Worm (Caenorhabditis elegans) whole organism, late embryonic: ENCODE data around the gene gsy-1.

ENCODE experiments used
- F13H6.1 ChIP-seq: sonication (generic microtip); optimal IDR thresholded peaks from 2 replicates; lab custom pipeline; 2016; ENCODE audit warnings: missing genetic modification characterization, missing compliant biosample characterization
- K02D7.2 ChIP-seq: sonication (generic microtip); optimal IDR thresholded peaks from 2 replicates; lab custom pipeline; 2017; ENCODE audit warnings: mild to moderate bottlenecking, missing genetic modification characterization, missing compliant biosample characterization
- T23F11.4 ChIP-seq: fragments of 200-800 bp; sonication (Bioruptor generic); optimal IDR thresholded peaks from 2 replicates; lab custom pipeline; 2018; ENCODE audit warnings: mild to moderate bottlenecking, missing genetic modification characterization, missing compliant biosample characterization
- Y22D7AL.16 ChIP-seq: sonication (generic microtip); optimal IDR thresholded peaks from 2 replicates; lab custom pipeline; 2016; ENCODE audit warnings: missing genetic modification characterization, missing compliant biosample characterization
- ahr-1 ChIP-seq: sonication (generic microtip); optimal IDR thresholded peaks from 2 replicates; lab custom pipeline; 2016; ENCODE audit warnings: missing genetic modification characterization, missing compliant biosample characterization
- ceh-18 ChIP-seq: sonication (generic microtip); optimal IDR thresholded peaks from 2 replicates; lab custom pipeline; 2016; ENCODE audit warnings: missing genetic modification characterization, missing compliant biosample characterization
- ceh-2 ChIP-seq: sonication (generic microtip); optimal IDR thresholded peaks from 2 replicates; lab custom pipeline; 2016; ENCODE audit warnings: missing genotype, missing genetic modification characterization, missing compliant biosample characterization
- ceh-30 ChIP-seq: fragments of 150-350 bp; optimal IDR thresholded peaks from 2 replicates; lab custom pipeline; 2014; ENCODE audit warnings: missing biosample characterization, missing genetic modification characterization
- ceh-45 ChIP-seq: fragments of 200-800 bp; sonication (Bioruptor generic); IDR thresholded peaks from 2 replicates; pipeline ENCODE4 v1.3.6; 2022; ENCODE audit warnings: missing genetic modification reagents, missing genetic modification characterization, missing compliant biosample characterization
- ceh-6 ChIP-seq: fragments of 200-800 bp; sonication (Bioruptor generic); optimal IDR thresholded peaks from 2 replicates; lab custom pipeline; 2018; ENCODE audit warnings: mild to moderate bottlenecking, missing genetic modification characterization, missing compliant biosample characterization
- ceh-9 ChIP-seq: sonication (generic microtip); optimal IDR thresholded peaks from 2 replicates; lab custom pipeline; 2016; ENCODE audit warnings: mild to moderate bottlenecking, missing genetic modification characterization, inconsistent platforms, missing compliant biosample characterization
- dmd-4 ChIP-seq: sonication (generic microtip); optimal IDR thresholded peaks from 2 replicates; lab custom pipeline; 2016; ENCODE audit warnings: borderline replicate concordance, missing genetic modification characterization, missing compliant biosample characterization
- elt-2 ChIP-seq: sonication (generic microtip); optimal IDR thresholded peaks from 2 replicates; lab custom pipeline; 2016; ENCODE audit warnings: missing genetic modification reagents, missing genetic modification characterization, missing compliant biosample characterization
- eyg-1 ChIP-seq: sonication (generic microtip); optimal IDR thresholded peaks from 2 replicates; lab custom pipeline; 2016; ENCODE audit warnings: missing genotype, missing genetic modification characterization, missing compliant biosample characterization
- fax-1 ChIP-seq: sonication (generic microtip); optimal IDR thresholded peaks from 2 replicates; lab custom pipeline; 2016; ENCODE audit warnings: missing genotype, missing genetic modification characterization, missing compliant biosample characterization
- fkh-10 ChIP-seq: fragments of 150-350 bp; optimal IDR thresholded peaks from 2 replicates; lab custom pipeline; 2014; ENCODE audit warnings: missing biosample characterization, missing genetic modification reagents, missing genetic modification characterization
- gmeb-2 ChIP-seq: sonication (generic microtip); optimal IDR thresholded peaks from 2 replicates; lab custom pipeline; 2016; ENCODE audit warnings: missing genetic modification characterization, inconsistent platforms, missing compliant biosample characterization
- hlh-15 ChIP-seq: sonication (generic microtip); optimal IDR thresholded peaks from 2 replicates; lab custom pipeline; 2016; ENCODE audit warnings: missing genetic modification characterization, missing compliant biosample characterization
- hlh-30 ChIP-seq: sonication (generic microtip); optimal IDR thresholded peaks from 2 replicates; lab custom pipeline; 2017; ENCODE audit warnings: antibody characterized with exemption, missing genetic modification characterization, missing compliant biosample characterization; ENCODE audit not compliant: insufficient read depth
- hlh-8 ChIP-seq: sonication (generic microtip); optimal IDR thresholded peaks from 2 replicates; lab custom pipeline; 2016; ENCODE audit warnings: missing genotype, missing genetic modification characterization, missing compliant biosample characterization
- lin-11 ChIP-seq: fragments of 200-800 bp; sonication (Bioruptor generic); optimal IDR thresholded peaks from 2 replicates; lab custom pipeline; 2018; ENCODE audit warnings: mild to moderate bottlenecking, missing genetic modification characterization, missing compliant biosample characterization
- mec-3 ChIP-seq: sonication (generic microtip); optimal IDR thresholded peaks from 2 replicates; lab custom pipeline; 2016; ENCODE audit warnings: borderline replicate concordance, missing genetic modification characterization, missing compliant biosample characterization
- nfya-1 ChIP-seq: sonication (generic microtip); optimal IDR thresholded peaks from 2 replicates; lab custom pipeline; 2017; ENCODE audit warnings: missing genetic modification characterization, mild to moderate bottlenecking, missing compliant biosample characterization, antibody characterized with exemption, moderate library complexity
- nhr-11 ChIP-seq: fragments of 150-350 bp; optimal IDR thresholded peaks from 2 replicates; lab custom pipeline; 2014; ENCODE audit warnings: missing biosample characterization, missing genetic modification characterization
- nhr-232 ChIP-seq: sonication (generic microtip); optimal IDR thresholded peaks from 2 replicates; lab custom pipeline; 2016; ENCODE audit warnings: missing genetic modification characterization, missing compliant biosample characterization
- npax-4 ChIP-seq: sonication (generic microtip); optimal IDR thresholded peaks from 2 replicates; lab custom pipeline; 2016; ENCODE audit warnings: missing genetic modification characterization, missing compliant biosample characterization
- odd-2 ChIP-seq: sonication (generic microtip); optimal IDR thresholded peaks from 2 replicates; lab custom pipeline; 2017; ENCODE audit warnings: antibody characterized with exemption, mild to moderate bottlenecking, missing genetic modification characterization, missing compliant biosample characterization
- pat-9 ChIP-seq: fragments of 200-800 bp; sonication (Bioruptor generic); optimal IDR thresholded peaks from 2 replicates; lab custom pipeline; 2018; ENCODE audit warnings: mild to moderate bottlenecking, missing genetic modification characterization, moderate library complexity, missing compliant biosample characterization
- pha-2 ChIP-seq: sonication (generic microtip); optimal IDR thresholded peaks from 2 replicates; lab custom pipeline; 2017; ENCODE audit warnings: mild to moderate bottlenecking, missing genetic modification characterization, missing compliant biosample characterization
- pha-4 ChIP-seq: fragments of 150-350 bp; optimal IDR thresholded peaks from 2 replicates; lab custom pipeline; 2018; ENCODE audit warnings: missing biosample characterization, missing genetic modification reagents, missing genetic modification characterization
- pqm-1 ChIP-seq: sonication (generic microtip); optimal IDR thresholded peaks from 2 replicates; lab custom pipeline; 2016; ENCODE audit warnings: missing genetic modification characterization, missing compliant biosample characterization
- ref-2 ChIP-seq: sonication (generic microtip); optimal IDR thresholded peaks from 2 replicates; lab custom pipeline; 2016; ENCODE audit warnings: missing genetic modification characterization, missing compliant biosample characterization
- rnt-1 ChIP-seq: sonication (generic microtip); optimal IDR thresholded peaks from 2 replicates; lab custom pipeline; 2016; ENCODE audit warnings: missing genetic modification characterization, missing compliant biosample characterization
- sdc-2 ChIP-seq: sonication (generic microtip); optimal IDR thresholded peaks from 2 replicates; lab custom pipeline; 2016; ENCODE audit warnings: missing genotype, missing genetic modification characterization, missing compliant biosample characterization
- sox-2 ChIP-seq: fragments of 200-800 bp; sonication (Bioruptor generic); IDR thresholded peaks from 2 replicates; pipeline ENCODE4 v1.3.6; 2022; ENCODE audit warnings: missing genetic modification reagents, missing genetic modification characterization, missing compliant biosample characterization
- sox-4 ChIP-seq: sonication (generic microtip); optimal IDR thresholded peaks from 2 replicates; lab custom pipeline; 2017; ENCODE audit warnings: mild to moderate bottlenecking, missing genetic modification characterization, inconsistent platforms, missing compliant biosample characterization
- syd-9 ChIP-seq: sonication (generic microtip); optimal IDR thresholded peaks from 2 replicates; lab custom pipeline; 2016; ENCODE audit warnings: mild to moderate bottlenecking, missing genetic modification characterization, moderate library complexity, missing compliant biosample characterization
- ttx-3 ChIP-seq: sonication (generic microtip); optimal IDR thresholded peaks from 2 replicates; lab custom pipeline; 2016; ENCODE audit warnings: missing genetic modification reagents, missing genetic modification characterization, missing compliant biosample characterization
- unc-3 ChIP-seq, 2 experiments: fragments of 200-800 bp in 1 of 2; sonication (Bioruptor generic) in 1 of 2; sonication (generic microtip) in 1 of 2; conservative IDR thresholded peaks in 1 of 2; optimal IDR thresholded peaks in 1 of 2; 2 replicates each; pipeline versions ENCODE4 v1.3.6 to Lab custom; 2016 to 2022; ENCODE audit warnings: missing compliant biosample characterization in 2 of 2, missing genetic modification characterization in 2 of 2, missing genetic modification reagents in 1 of 2
- unc-42 ChIP-seq: sonication (generic microtip); optimal IDR thresholded peaks from 2 replicates; lab custom pipeline; 2016; ENCODE audit warnings: missing genotype, missing genetic modification characterization, missing compliant biosample characterization
- unc-86 ChIP-seq: sonication (generic microtip); optimal IDR thresholded peaks from 2 replicates; lab custom pipeline; 2016; ENCODE audit warnings: missing genetic modification characterization, missing compliant biosample characterization
- ztf-16 ChIP-seq: sonication (generic microtip); optimal IDR thresholded peaks from 2 replicates; lab custom pipeline; 2017; ENCODE audit warnings: missing genetic modification characterization, missing compliant biosample characterization

gsy-1 gene

ce11 chrII:12892407-12892806 is 14.5 kb upstream of the gsy-1 start:
- TF ChIP-seq fax-1 (tag; lab: Kevin White, UChicago), result no peak
- no peak for TF ChIP-seq ceh-30 (tag; lab: Kevin White, UChicago)
- TF ChIP-seq T23F11.4, result no peak
- TF ChIP-seq rnt-1, result no peak
- no peak for TF ChIP-seq unc-86 (tag; lab: Kevin White, UChicago)
- TF ChIP-seq nhr-232 (tag; lab: Kevin White, UChicago), result no peak

DNA sequence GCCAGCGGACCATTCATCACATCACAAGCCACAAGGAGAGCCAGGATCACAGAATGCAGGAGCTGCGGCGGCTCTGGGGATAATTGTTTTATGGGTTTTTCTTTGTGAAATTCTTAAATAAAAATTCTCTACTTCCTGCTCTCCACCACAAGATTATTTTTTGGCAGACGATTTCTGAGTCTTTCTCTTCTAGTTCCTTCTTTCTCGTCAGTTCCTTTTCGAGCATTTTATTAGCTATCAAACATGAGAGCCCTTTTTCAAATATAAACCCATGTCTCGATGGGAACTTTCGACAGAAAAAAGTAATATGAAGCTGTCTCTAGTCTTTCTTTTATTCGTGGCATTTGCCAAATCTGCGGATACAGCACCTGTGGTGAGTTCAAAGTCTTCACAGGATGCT is 10.6 kb upstream of the gsy-1 start, which contains the start of gene F35C5.3:
TSS of gene F35C5.3 (plus strand) at position 301 of the 400 bp plus-strand sequence.
- TF ChIP-seq fkh-10 (GFP tag; lab: Kevin White, UChicago) (no peak), ceh-18 (tag; lab: Kevin White, UChicago) (no peak), ceh-6 (GFP tag; lab: Kevin White, UChicago) (no peak), pat-9 (no peak), npax-4 (no peak), syd-9 (tag; lab: Kevin White, UChicago) (no peak)

- TF ChIP-seq ceh-30 (tag; lab: Kevin White, UChicago), result no peak
- TF ChIP-seq F13H6.1 (tag; lab: Kevin White, UChicago), result no peak
- TF ChIP-seq eyg-1 (tag; lab: Kevin White, UChicago), result no peak
- no peak for TF ChIP-seq sox-4 (tag; lab: Kevin White, UChicago)
- TF ChIP-seq ztf-16 (tag; lab: Kevin White, UChicago), result no peak
- TF ChIP-seq nhr-11 (tag; lab: Kevin White, UChicago), result no peak
- no peak for TF ChIP-seq pha-2
- TF ChIP-seq pat-9, result no peak
- no peak for TF ChIP-seq fax-1 (tag; lab: Kevin White, UChicago)
- TF ChIP-seq ceh-45 (GFP tag; lab: Robert Waterston, UW), result no peak
- no peak for TF ChIP-seq hlh-30 (tag; lab: Kevin White, UChicago)
- no peak for TF ChIP-seq npax-4
- no peak for TF ChIP-seq ahr-1 (tag; lab: Kevin White, UChicago)
- no peak for TF ChIP-seq pqm-1 (tag; lab: Kevin White, UChicago)
These were observed 7.1 kb upstream of the gsy-1 start, which contains the start of gene sra-14 for ce11 chrII:12884972-12885371. sra-14 (plus strand) TSS chrII:12885272.

DNA sequence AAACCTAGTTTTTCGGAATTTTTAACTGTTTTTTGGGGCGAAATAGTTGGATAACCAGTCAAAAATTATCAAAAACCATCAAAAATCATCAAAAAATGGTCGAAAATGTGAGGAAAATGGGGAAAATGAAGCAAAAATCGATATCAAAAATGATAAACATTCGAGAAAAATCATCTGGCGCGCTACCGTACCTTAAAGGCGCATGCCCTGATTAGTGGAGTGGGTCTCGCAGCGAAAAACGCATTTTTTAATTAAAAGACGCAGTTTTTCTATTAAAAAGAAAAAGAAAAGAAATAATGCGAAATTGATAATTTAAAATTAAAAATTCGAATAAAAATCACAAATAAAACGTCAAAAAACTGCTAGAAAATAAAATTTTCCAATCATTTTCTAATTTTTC is 2.5 kb upstream of the gsy-1 start, which contains the start of gene F35C5.1:
TSS of gene F35C5.1 (plus strand) at position 399 of the 400 bp plus-strand sequence.
- TF ChIP-seq Y22D7AL.16, result no peak
- no peak for TF ChIP-seq unc-3 (GFP tag; conservative IDR thresholded peaks at IDR 0.05; lab: Robert Waterston, UW)
- TF ChIP-seq unc-3 (tag; optimal IDR thresholded peaks at IDR 0.05; lab: Kevin White, UChicago), result no peak
- TF ChIP-seq hlh-8 (tag; lab: Kevin White, UChicago), result no peak
- TF ChIP-seq ahr-1 (tag; lab: Kevin White, UChicago), result no peak
- TF ChIP-seq mec-3, result no peak
- TF ChIP-seq T23F11.4, result no peak
- no peak for TF ChIP-seq ceh-6 (GFP tag; lab: Kevin White, UChicago)
- no peak for TF ChIP-seq ceh-2
- TF ChIP-seq ceh-9, result no peak
- TF ChIP-seq hlh-15 (tag; lab: Kevin White, UChicago), result no peak
- TF ChIP-seq nhr-232 (tag; lab: Kevin White, UChicago), result no peak
- no peak for TF ChIP-seq sdc-2 (tag; lab: Kevin White, UChicago)
- no peak for TF ChIP-seq K02D7.2 (tag; lab: Kevin White, UChicago)

- TF ChIP-seq sox-2 (GFP tag; lab: Robert Waterston, UW) (no peak), unc-42 (no peak), ttx-3 (tag; lab: Kevin White, UChicago) (no peak), syd-9 (tag; lab: Kevin White, UChicago) (no peak), odd-2 (no peak), gmeb-2 (tag; lab: Kevin White, UChicago) (no peak), eyg-1 (tag; lab: Kevin White, UChicago) (no peak), pha-4 (tag; lab: Kevin White, UChicago) (no peak), lin-11 (tag; lab: Kevin White, UChicago) (no peak), elt-2 (no peak), ref-2 (no peak), F13H6.1 (tag; lab: Kevin White, UChicago) (no peak), ceh-30 (tag; lab: Kevin White, UChicago) (no peak), unc-86 (tag; lab: Kevin White, UChicago) (no peak), mec-3 (no peak), nfya-1 (tag; lab: Kevin White, UChicago) (no peak), dmd-4 (tag; lab: Kevin White, UChicago) (no peak), nhr-232 (tag; lab: Kevin White, UChicago) (no peak)
These were observed 1.8 kb upstream of the gsy-1 start for ce11 chrII:12879758-12880157.
